Worm (Caenorhabditis elegans): Measurements from ENCODE around the gene B0334.20.

DNA sequence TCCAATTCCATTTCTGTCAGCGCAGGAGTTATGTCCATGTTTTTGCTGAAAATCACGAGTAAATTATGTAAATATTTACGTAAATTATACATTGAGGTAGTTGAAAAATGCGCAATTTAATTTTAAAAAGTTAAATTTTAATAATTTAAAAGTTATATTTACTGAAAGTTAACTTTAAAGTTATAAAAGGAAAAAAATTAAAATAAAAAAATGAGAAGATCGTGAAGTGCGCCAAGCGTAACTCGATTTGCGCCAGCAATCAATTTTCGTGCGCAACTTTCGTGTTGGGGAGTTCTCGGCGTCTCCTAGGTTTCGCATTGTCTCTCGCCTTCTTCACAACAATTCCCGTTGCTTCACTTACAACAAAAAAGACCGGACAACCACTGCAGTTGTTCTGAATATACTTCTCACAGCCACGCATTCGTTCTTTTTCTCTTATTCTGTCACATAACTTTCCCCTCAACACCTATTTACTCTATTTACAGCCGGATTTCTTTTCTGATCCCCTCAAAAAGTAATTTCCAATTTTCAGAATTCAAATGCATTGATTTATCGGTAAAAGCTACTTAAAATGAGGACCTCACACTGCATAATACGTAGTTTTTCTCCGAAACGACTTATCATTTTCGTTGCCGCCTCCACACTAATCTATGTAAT, 26.6 kb downstream of the B0334.20 start, which contains the start of the genes metl-1 and W02B12.11:
- TF ChIP-seq nhr-25 (tag; optimal IDR thresholded peaks at IDR 0.05) (peak; percentile 60), mml-1 (tag; optimal IDR thresholded peaks at IDR 0.05) (no peak), nhr-43 (tag; optimal IDR thresholded peaks at IDR 0.05; ENCODE audit: poor library complexity, severe bottlenecking) (peak; percentile 86), fkh-10 (GFP tag; optimal IDR thresholded peaks at IDR 0.05) (no peak), aly-2 (tag; optimal IDR thresholded peaks at IDR 0.05) (no peak), ztf-11 (tag; optimal IDR thresholded peaks at IDR 0.05) (no peak), nhr-28 (tag; optimal IDR thresholded peaks at IDR 0.05) (no peak), nhr-76 (tag; optimal IDR thresholded peaks at IDR 0.05) (no peak), R02D3.7 (tag; optimal IDR thresholded peaks at IDR 0.05) (peak; percentile 81), fkh-2 (tag; optimal IDR thresholded peaks at IDR 0.05) (no peak), pha-4 (tag; optimal IDR thresholded peaks at IDR 0.05) (no peak)
